Fruit fly (Drosophila melanogaster) whole organism, embryonic: ENCODE data around the gene CG12024.

Source experiments
- CG1603 ChIP-seq: fragments of 200-800 bp; sonication (Bioruptor generic); optimal IDR thresholded peaks from 2 replicates; lab custom pipeline; 2019; ENCODE audit warnings: missing biosample characterization, mild to moderate bottlenecking, missing genetic modification characterization, moderate library complexity
- fu2 ChIP-seq: fragments of 200-800 bp; sonication (Bioruptor generic); optimal IDR thresholded peaks from 2 replicates; lab custom pipeline; 2016; ENCODE audit warnings: missing biosample characterization, missing genetic modification characterization

DNA sequence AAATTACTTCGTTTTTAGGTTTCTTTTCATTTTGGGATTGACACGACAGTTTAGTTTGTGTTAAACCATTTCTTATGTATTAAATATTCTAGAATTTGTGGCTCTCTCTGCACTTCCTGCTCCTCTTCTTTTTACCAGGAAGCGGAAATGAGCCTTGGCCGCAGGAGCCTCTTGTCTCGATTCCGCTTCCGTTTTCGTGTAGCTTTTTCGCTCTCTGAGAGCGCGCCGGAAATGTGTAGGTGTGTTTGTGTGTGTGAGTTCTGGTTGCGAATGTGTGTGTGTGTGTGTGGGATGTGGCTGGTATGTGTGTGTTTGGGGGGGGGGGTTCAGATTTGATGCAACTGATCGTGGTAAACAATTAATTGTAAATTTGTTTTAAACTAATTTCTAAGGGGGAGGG, 2.6 kb downstream of the CG12024 start:
- TF ChIP-seq CG1603 (tag; lab: Kevin White, UChicago) (no peak), fu2 (no peak)
